Worm (Caenorhabditis elegans) whole organism, L4 larva: ENCODE data around the gene arp-11.
A peak's percentile ranks its signal among the peaks of the same experiment; 100 is the strongest.

Experiments
- D1046.2 ChIP-seq: fragments of 200-800 bp; sonication (Bioruptor generic); IDR thresholded peaks from 2 replicates; pipeline ENCODE4 v1.3.6; 2022; ENCODE audit warnings: missing genetic modification characterization, missing compliant biosample characterization
- F37D6.2 ChIP-seq: sonication (generic microtip); optimal IDR thresholded peaks from 2 replicates; lab custom pipeline; 2016; ENCODE audit warnings: mild to moderate bottlenecking, missing genetic modification characterization, missing compliant biosample characterization
- F49E8.2 ChIP-seq: sonication (generic microtip); optimal IDR thresholded peaks from 2 replicates; lab custom pipeline; 2016; ENCODE audit warnings: missing compliant biosample characterization, mild to moderate bottlenecking, missing genetic modification characterization, borderline replicate concordance
- T26A8.4 ChIP-seq: fragments of 200-800 bp; sonication (Bioruptor generic); IDR thresholded peaks from 2 replicates; pipeline ENCODE4 v1.3.6; 2022; ENCODE audit warnings: missing genetic modification characterization, missing compliant biosample characterization
- ZK337.2 ChIP-seq: fragments of 200-800 bp; sonication (Bioruptor generic); IDR thresholded peaks from 2 replicates; pipeline ENCODE4 v1.3.6; 2022; ENCODE audit warnings: missing genetic modification reagents, missing genetic modification characterization, missing compliant biosample characterization
- ZK546.5 ChIP-seq, 2 experiments: sonication (generic microtip); optimal IDR thresholded peaks; 2 replicates each; lab custom pipeline; 2017; ENCODE audit warnings: missing biosample characterization in 2 of 2, missing genetic modification characterization in 2 of 2
- aha-1 ChIP-seq: fragments of 150-350 bp; peaks from one replicate; lab custom pipeline; 2014; ENCODE audit warnings: missing biosample characterization, missing genetic modification characterization
- attf-4 ChIP-seq: sonication (generic microtip); optimal IDR thresholded peaks from 3 replicates; lab custom pipeline; 2017; ENCODE audit warnings: missing biosample characterization, missing genetic modification characterization
- ceh-32 ChIP-seq: sonication (generic microtip); optimal IDR thresholded peaks from 2 replicates; lab custom pipeline; 2016; ENCODE audit warnings: mild to moderate bottlenecking, missing genetic modification characterization, missing compliant biosample characterization; ENCODE audit not compliant: poor library complexity
- ceh-44 ChIP-seq: fragments of 200-800 bp; sonication (Bioruptor generic); IDR thresholded peaks from 2 replicates; pipeline ENCODE4 v1.3.6; 2022; ENCODE audit warnings: missing genetic modification reagents, missing genetic modification characterization, missing compliant biosample characterization
- ceh-62 ChIP-seq: sonication (generic microtip); optimal IDR thresholded peaks from 2 replicates; lab custom pipeline; 2017; ENCODE audit warnings: missing biosample characterization, missing genetic modification characterization
- ces-1 ChIP-seq: fragments of 150-350 bp; sonication (generic microtip); optimal IDR thresholded peaks from 4 replicates; lab custom pipeline; 2014; ENCODE audit warnings: missing biosample characterization, missing genetic modification reagents, missing genetic modification characterization
- daf-19 ChIP-seq: fragments of 200-800 bp; sonication (Bioruptor generic); conservative IDR thresholded peaks from 2 replicates; pipeline ENCODE4 v1.3.6; 2022; ENCODE audit warnings: missing genetic modification characterization, missing compliant biosample characterization
- dmd-8 ChIP-seq: fragments of 200-800 bp; sonication (Bioruptor generic); IDR thresholded peaks from 2 replicates; pipeline ENCODE4 v1.3.6; 2022; ENCODE audit warnings: missing genetic modification characterization, missing compliant biosample characterization
- duxl-1 ChIP-seq: sonication (generic microtip); optimal IDR thresholded peaks from 2 replicates; lab custom pipeline; 2016; ENCODE audit warnings: mild to moderate bottlenecking, missing genetic modification characterization, moderate library complexity, missing compliant biosample characterization; ENCODE audit not compliant: poor library complexity
- dve-1 ChIP-seq: sonication (generic microtip); optimal IDR thresholded peaks from 2 replicates; lab custom pipeline; 2017; ENCODE audit warnings: antibody characterized with exemption, mild to moderate bottlenecking, missing genetic modification characterization, missing compliant biosample characterization; ENCODE audit not compliant: insufficient read depth
- fkh-10 ChIP-seq: fragments of 150-350 bp; optimal IDR thresholded peaks from 2 replicates; lab custom pipeline; 2014; ENCODE audit warnings: missing biosample characterization, missing genetic modification reagents, missing genetic modification characterization
- hmg-1.1 ChIP-seq: fragments of 200-800 bp; sonication (Bioruptor generic); IDR thresholded peaks from 2 replicates; pipeline ENCODE4 v1.3.6; 2022; ENCODE audit warnings: missing genetic modification reagents, missing genetic modification characterization, missing compliant biosample characterization
- jun-1 ChIP-seq: fragments of 150-350 bp; optimal IDR thresholded peaks from 2 replicates; lab custom pipeline; 2014; ENCODE audit warnings: missing biosample characterization, missing genetic modification reagents, missing genetic modification characterization
- lin-1 ChIP-seq: fragments of 200-800 bp; sonication (Bioruptor generic); IDR thresholded peaks from 2 replicates; pipeline ENCODE4 v1.3.6; 2022; ENCODE audit warnings: missing genetic modification reagents, missing genetic modification characterization, missing compliant biosample characterization
- lin-15B ChIP-seq: fragments of 150-350 bp; sonication (generic microtip); optimal IDR thresholded peaks from 3 replicates; lab custom pipeline; 2014; ENCODE audit warnings: missing biosample characterization, missing genetic modification characterization
- lin-38 ChIP-seq: fragments of 200-800 bp; sonication (Bioruptor generic); IDR thresholded peaks from 2 replicates; pipeline ENCODE4 v1.3.6; 2022; ENCODE audit warnings: missing genetic modification reagents, missing genetic modification characterization, missing compliant biosample characterization
- lin-39 ChIP-seq: fragments of 150-350 bp; optimal IDR thresholded peaks from 2 replicates; lab custom pipeline; 2014; ENCODE audit warnings: missing biosample characterization, missing genetic modification reagents, missing genetic modification characterization
- madf-9 ChIP-seq: fragments of 200-800 bp; sonication (Bioruptor generic); conservative IDR thresholded peaks from 2 replicates; pipeline ENCODE4 v1.3.6; 2022; ENCODE audit warnings: missing genetic modification reagents, missing genetic modification characterization, missing compliant biosample characterization
- mdl-1 ChIP-seq, 2 experiments: fragments of 150-350 bp in 1 of 2; sonication (generic microtip) in 1 of 2; optimal IDR thresholded peaks; 2 replicates each; lab custom pipeline; 2014 to 2017; ENCODE audit warnings: missing biosample characterization in 2 of 2, missing genetic modification characterization in 2 of 2
- mep-1 ChIP-seq: fragments of 150-350 bp; sonication (generic microtip); optimal IDR thresholded peaks from 3 replicates; lab custom pipeline; 2014; ENCODE audit warnings: missing biosample characterization, missing genetic modification characterization
- nhr-10 ChIP-seq: fragments of 150-350 bp; optimal IDR thresholded peaks from 2 replicates; lab custom pipeline; 2014; ENCODE audit warnings: missing biosample characterization, missing genetic modification characterization
- nhr-25 ChIP-seq: sonication (generic microtip); optimal IDR thresholded peaks from 2 replicates; lab custom pipeline; 2017; ENCODE audit warnings: missing genetic modification characterization, mild to moderate bottlenecking, missing compliant biosample characterization, antibody characterized with exemption, moderate library complexity, borderline replicate concordance; ENCODE audit not compliant: insufficient read depth
- pqm-1 ChIP-seq: sonication (generic microtip); optimal IDR thresholded peaks from 2 replicates; lab custom pipeline; 2017; ENCODE audit warnings: missing biosample characterization, missing genetic modification characterization
- sdz-12 ChIP-seq: fragments of 200-800 bp; sonication (Bioruptor generic); optimal IDR thresholded peaks from 2 replicates; lab custom pipeline; 2018; ENCODE audit warnings: mild to moderate bottlenecking, missing genetic modification characterization, missing compliant biosample characterization
- set-16 ChIP-seq: fragments of 200-800 bp; sonication (Bioruptor generic); IDR thresholded peaks from 2 replicates; pipeline ENCODE4 v1.3.6; 2022; ENCODE audit warnings: missing genetic modification reagents, missing genetic modification characterization, missing compliant biosample characterization
- snpc-4 ChIP-seq: fragments of 150-350 bp; optimal IDR thresholded peaks from 2 replicates; lab custom pipeline; 2014; ENCODE audit warnings: missing biosample characterization, missing genetic modification characterization
- spr-3 ChIP-seq: fragments of 200-800 bp; sonication (Bioruptor generic); optimal IDR thresholded peaks from 2 replicates; lab custom pipeline; 2018; ENCODE audit warnings: mild to moderate bottlenecking, missing genetic modification characterization, missing compliant biosample characterization
- tag-97 ChIP-seq: fragments of 200-800 bp; sonication (Bioruptor generic); IDR thresholded peaks from 2 replicates; pipeline ENCODE4 v1.3.6; 2022; ENCODE audit warnings: missing genetic modification characterization, missing compliant biosample characterization
- unc-62 ChIP-seq, 3 experiments: fragments of 150-350 bp in 1 of 3; sonication (generic microtip); optimal IDR thresholded peaks in 2 of 3; peaks in 1 of 3; 1 replicate in 1 of 3; 2 replicates in 2 of 3; lab custom pipeline; 2014 to 2017; ENCODE audit warnings: missing biosample characterization in 3 of 3, missing genetic modification characterization in 3 of 3, missing genetic modification reagents in 3 of 3, missing genotype in 1 of 3
- zip-11 ChIP-seq: fragments of 200-800 bp; sonication (Bioruptor generic); IDR thresholded peaks from 2 replicates; pipeline ENCODE4 v1.3.6; 2022; ENCODE audit warnings: missing genetic modification characterization, missing compliant biosample characterization

The arp-11 gene

ce11 chrIV:7897953-7898352, 4.1 kb downstream of the arp-11 start:
- no peak for TF ChIP-seq zip-11 (GFP tag; lab: Robert Waterston, UW)
- TF ChIP-seq fkh-10 (GFP tag; lab: Kevin White, UChicago) = peak; percentile 53
- TF ChIP-seq ces-1 (GFP tag; lab: Kevin White, UChicago) = peak; percentile 53

DNA sequence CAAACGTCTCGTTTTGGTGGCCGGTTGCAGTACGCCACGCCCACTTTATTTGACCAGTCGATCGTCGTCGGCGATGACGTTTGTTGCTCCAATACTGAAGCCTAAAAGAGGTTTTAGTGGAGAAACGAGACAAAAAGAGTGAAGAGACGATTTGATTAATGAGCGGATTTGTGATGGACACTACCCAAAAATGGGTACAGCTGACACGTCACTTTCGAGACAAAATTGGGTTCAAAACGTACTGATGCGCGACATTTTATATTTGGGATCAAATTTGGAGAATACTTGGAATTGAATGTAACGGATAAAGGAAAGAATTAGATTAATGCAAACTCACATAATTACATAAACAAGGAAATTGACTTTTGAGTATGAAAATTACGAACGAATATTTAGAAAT, 4.6 kb downstream of the arp-11 start, which contains the start of gene ilys-4:
Gene ilys-4, minus strand, starts transcription at position 101 of the 400 bp plus-strand sequence.
- no peak for TF ChIP-seq ceh-62 (tag; lab: Kevin White, UChicago)
- no peak for TF ChIP-seq ZK546.5 (tag; optimal IDR thresholded peaks at IDR 0.05; lab: Kevin White, UChicago)
- TF ChIP-seq dmd-8 (GFP tag; lab: Robert Waterston, UW) = no peak
- no peak for TF ChIP-seq mdl-1 (tag; optimal IDR thresholded peaks at IDR 0.05; lab: Kevin White, UChicago)
- TF ChIP-seq D1046.2 (GFP tag; lab: Robert Waterston, UW) = no peak
- TF ChIP-seq attf-4 (tag; lab: Kevin White, UChicago) = no peak
- TF ChIP-seq snpc-4 (tag; lab: Kevin White, UChicago) = no peak
- TF ChIP-seq F49E8.2 (tag; lab: Kevin White, UChicago) = no peak
- no peak for TF ChIP-seq pqm-1 (tag; lab: Kevin White, UChicago)
- no peak for TF ChIP-seq lin-38 (GFP tag; lab: Robert Waterston, UW)
- no peak for TF ChIP-seq lin-39 (tag; lab: Kevin White, UChicago)
- TF ChIP-seq jun-1 (tag; lab: Kevin White, UChicago) = no peak
- TF ChIP-seq unc-62 (GFP tag; optimal IDR thresholded peaks at IDR 0.05 in 1 of 2; lab: Kevin White, UChicago) = no peak
- TF ChIP-seq unc-62 (tag; optimal IDR thresholded peaks at IDR 0.05; lab: Kevin White, UChicago) = no peak
- no peak for TF ChIP-seq lin-15B (tag; lab: Kevin White, UChicago)
- no peak for TF ChIP-seq spr-3
- TF ChIP-seq T26A8.4 = no peak
- TF ChIP-seq ceh-44 (GFP tag; lab: Robert Waterston, UW) = no peak
- no peak for TF ChIP-seq mep-1 (tag; lab: Kevin White, UChicago)
- TF ChIP-seq ZK337.2 (GFP tag; lab: Robert Waterston, UW) = no peak
- no peak for TF ChIP-seq aha-1 (tag; lab: Kevin White, UChicago)

DNA sequence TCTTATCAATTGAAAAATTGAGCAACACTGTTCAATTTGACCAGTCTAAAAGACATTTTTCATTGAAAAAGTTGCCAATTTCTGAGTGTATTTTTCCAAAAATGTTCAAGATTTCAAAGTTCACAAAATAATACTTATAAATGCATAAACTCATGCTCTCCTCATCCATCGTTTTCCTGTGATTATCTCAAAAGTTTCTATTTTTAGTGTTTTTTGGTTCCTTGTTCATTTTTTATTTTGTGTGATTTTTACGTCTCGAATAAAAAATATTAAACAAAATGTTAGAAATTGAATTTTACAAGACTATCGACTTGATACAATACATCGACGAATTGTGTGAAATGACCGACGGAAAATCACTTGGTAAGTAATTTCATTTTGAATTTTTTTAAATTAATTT, 20.3 kb downstream of the arp-11 start, which contains the start of gene atic-1:
Gene atic-1, plus strand, starts transcription at position 301 of the 400 bp plus-strand sequence.
- TF ChIP-seq hmg-1.1 (GFP tag; lab: Robert Waterston, UW) (no peak), dve-1 (no peak), nhr-25 (tag; lab: Kevin White, UChicago) (no peak), T26A8.4 (no peak), tag-97 (GFP tag; lab: Robert Waterston, UW) (no peak), madf-9 (GFP tag; lab: Robert Waterston, UW) (no peak), sdz-12 (GFP tag; lab: Kevin White, UChicago) (no peak), F37D6.2 (tag; lab: Kevin White, UChicago) (no peak), F49E8.2 (tag; lab: Kevin White, UChicago) (no peak), ZK546.5 (tag; optimal IDR thresholded peaks at IDR 0.05; lab: Kevin White, UChicago) (no peak), daf-19 (GFP tag; lab: Robert Waterston, UW) (no peak), lin-1 (GFP tag; lab: Robert Waterston, UW) (no peak), duxl-1 (tag; lab: Kevin White, UChicago) (no peak), set-16 (no peak), ceh-32 (tag; lab: Kevin White, UChicago) (no peak), nhr-10 (tag; lab: Kevin White, UChicago) (no peak)
